Fruit fly (Drosophila melanogaster) whole organism, embryonic: ENCODE measurements around the gene CG5966.

Experiments used
- Asciz ChIP-seq: fragments of 200-800 bp; sonication (Bioruptor generic); optimal IDR thresholded peaks from 2 replicates; lab custom pipeline; 2017; ENCODE audit warnings: missing biosample characterization, mild to moderate bottlenecking, missing genetic modification characterization, missing genetic modification reagents
- CG12299 ChIP-seq: fragments of 200-800 bp; sonication (Bioruptor generic); optimal IDR thresholded peaks from 2 replicates; lab custom pipeline; 2018; ENCODE audit warnings: missing biosample characterization, mild to moderate bottlenecking, missing genetic modification characterization
- CG14667 ChIP-seq: fragments of 200-800 bp; sonication (Bioruptor generic); IDR thresholded peaks from 2 replicates; pipeline ENCODE4 v1.3.6; 2022; ENCODE audit warnings: missing biosample characterization, missing genetic modification characterization
- CG14710 ChIP-seq: fragments of 200-800 bp; sonication (Bioruptor generic); optimal IDR thresholded peaks from 3 replicates; lab custom pipeline; 2019; ENCODE audit warnings: missing biosample characterization, mild to moderate bottlenecking, missing genetic modification characterization, moderate library complexity
- CG14965 ChIP-seq: fragments of 200-800 bp; sonication (Bioruptor generic); optimal IDR thresholded peaks from 2 replicates; lab custom pipeline; 2016; ENCODE audit warnings: missing biosample characterization, missing genetic modification characterization, borderline replicate concordance
- CG15269 ChIP-seq: fragments of 200-800 bp; sonication (Bioruptor generic); optimal IDR thresholded peaks from 2 replicates; lab custom pipeline; 2018; ENCODE audit warnings: missing biosample characterization, mild to moderate bottlenecking, missing genetic modification characterization, moderate library complexity
- CG3838 ChIP-seq: fragments of 200-800 bp; sonication (Bioruptor generic); optimal IDR thresholded peaks from 3 replicates; lab custom pipeline; 2016; ENCODE audit warnings: missing biosample characterization, missing genetic modification characterization
- CG4854 ChIP-seq: fragments of 200-800 bp; sonication (Bioruptor generic); optimal IDR thresholded peaks from 2 replicates; lab custom pipeline; 2016; ENCODE audit warnings: missing biosample characterization, missing genetic modification characterization, inconsistent platforms
- CG5953 ChIP-seq: fragments of 200-800 bp; sonication (Bioruptor generic); IDR thresholded peaks from 2 replicates; pipeline ENCODE4 v1.3.6; 2022; ENCODE audit warnings: missing biosample characterization, missing genetic modification characterization
- CG6272 ChIP-seq: fragments of 200-800 bp; sonication (Bioruptor generic); IDR thresholded peaks from 2 replicates; pipeline ENCODE4 v1.3.6; 2022; ENCODE audit warnings: missing biosample characterization, missing genetic modification characterization
- CG6654 ChIP-seq: fragments of 200-800 bp; sonication (Bioruptor generic); optimal IDR thresholded peaks from 2 replicates; lab custom pipeline; 2017; ENCODE audit warnings: missing biosample characterization, mild to moderate bottlenecking, missing genetic modification characterization
- CG7357 ChIP-seq: fragments of 200-800 bp; sonication (Bioruptor generic); IDR thresholded peaks from 3 replicates; pipeline ENCODE4 v1.3.6; 2022; ENCODE audit warnings: missing biosample characterization, missing genetic modification characterization
- CG7839 ChIP-seq: fragments of 200-800 bp; sonication (Bioruptor generic); optimal IDR thresholded peaks from 3 replicates; lab custom pipeline; 2018; ENCODE audit warnings: missing biosample characterization, mild to moderate bottlenecking, missing genetic modification characterization, moderate library complexity
- CG8359 ChIP-seq: fragments of 200-800 bp; sonication (Bioruptor generic); optimal IDR thresholded peaks from 2 replicates; lab custom pipeline; 2017; ENCODE audit warnings: missing biosample characterization, mild to moderate bottlenecking, missing genetic modification characterization, borderline replicate concordance
- CHES-1-like ChIP-seq: fragments of 200-800 bp; sonication (Bioruptor generic); optimal IDR thresholded peaks from 2 replicates; lab custom pipeline; 2016; ENCODE audit warnings: missing biosample characterization, missing genetic modification characterization
- D19A ChIP-seq: fragments of 200-800 bp; optimal IDR thresholded peaks from 3 replicates; lab custom pipeline; 2019; ENCODE audit warnings: missing biosample characterization, mild to moderate bottlenecking, missing genetic modification characterization, moderate library complexity
- E2f1 ChIP-seq: fragments of 200-800 bp; sonication (Bioruptor generic); IDR thresholded peaks from 2 replicates; pipeline ENCODE4 v1.3.6; 2022; ENCODE audit warnings: missing biosample characterization, missing genetic modification characterization
- ERR ChIP-seq: fragments of 200-800 bp; sonication (Bioruptor generic); optimal IDR thresholded peaks from 2 replicates; lab custom pipeline; 2016; ENCODE audit warnings: missing biosample characterization, missing genetic modification characterization
- Gsc ChIP-seq: fragments of 200-800 bp; sonication (Bioruptor generic); IDR thresholded peaks from 2 replicates; pipeline ENCODE4 v1.3.6; 2022; ENCODE audit warnings: missing biosample characterization, missing genetic modification characterization
- Hr3 ChIP-seq: fragments of 200-800 bp; sonication (Bioruptor generic); optimal IDR thresholded peaks from 3 replicates; lab custom pipeline; 2016; ENCODE audit warnings: missing biosample characterization, missing genetic modification characterization
- Lpt ChIP-seq: fragments of >200 bp; optimal IDR thresholded peaks from 2 replicates; lab custom pipeline; 2018; ENCODE audit warnings: missing biosample characterization, missing genetic modification characterization
- Meics ChIP-seq: fragments of 200-800 bp; sonication (Bioruptor generic); optimal IDR thresholded peaks from 2 replicates; lab custom pipeline; 2017; ENCODE audit warnings: missing biosample characterization, mild to moderate bottlenecking, missing genetic modification characterization
- NC2α ChIP-seq: fragments of 200-800 bp; sonication (Bioruptor generic); optimal IDR thresholded peaks from 2 replicates; lab custom pipeline; 2016; ENCODE audit warnings: missing biosample characterization, missing genetic modification characterization
- Ptx1 ChIP-seq: fragments of 200-800 bp; sonication (Bioruptor generic); IDR thresholded peaks from 2 replicates; pipeline ENCODE4 v1.3.6; 2022; ENCODE audit warnings: missing biosample characterization, missing genetic modification characterization
- Spps ChIP-seq: fragments of 200-800 bp; sonication (Bioruptor generic); optimal IDR thresholded peaks from 2 replicates; lab custom pipeline; 2018; ENCODE audit warnings: missing biosample characterization, mild to moderate bottlenecking, missing genetic modification characterization
- Sry-β ChIP-seq: fragments of 200-800 bp; sonication (Bioruptor generic); optimal IDR thresholded peaks from 2 replicates; lab custom pipeline; 2018; ENCODE audit warnings: missing biosample characterization, mild to moderate bottlenecking, missing genetic modification characterization, moderate library complexity
- al ChIP-seq: fragments of 200-800 bp; sonication (Bioruptor generic); IDR thresholded peaks from 2 replicates; pipeline ENCODE4 v1.3.6; 2022; ENCODE audit warnings: missing biosample characterization, missing genetic modification characterization
- ara ChIP-seq: fragments of 200-800 bp; sonication (Bioruptor generic); IDR thresholded peaks from 2 replicates; pipeline ENCODE4 v1.3.6; 2022; ENCODE audit warnings: missing biosample characterization, missing genetic modification characterization
- ase ChIP-seq: fragments of 200-800 bp; sonication (Bioruptor generic); IDR thresholded peaks from 3 replicates; pipeline ENCODE4 v1.3.6; 2022; ENCODE audit warnings: missing biosample characterization, missing genetic modification characterization
- bowl ChIP-seq: fragments of 200-800 bp; sonication (Bioruptor generic); IDR thresholded peaks from 2 replicates; pipeline ENCODE4 v1.3.6; 2022; ENCODE audit warnings: missing biosample characterization, missing genetic modification characterization
- cg ChIP-seq: fragments of 200-800 bp; sonication (Bioruptor generic); optimal IDR thresholded peaks from 3 replicates; lab custom pipeline; 2019; ENCODE audit warnings: missing biosample characterization, mild to moderate bottlenecking, missing genetic modification characterization, moderate library complexity
- chm ChIP-seq: fragments of 200-800 bp; sonication (Bioruptor generic); IDR thresholded peaks from 2 replicates; pipeline ENCODE4 v1.3.6; 2022; ENCODE audit warnings: missing biosample characterization, missing genetic modification characterization
- danr ChIP-seq: fragments of 200-800 bp; sonication (Bioruptor generic); IDR thresholded peaks from 2 replicates; pipeline ENCODE4 v1.3.6; 2022; ENCODE audit warnings: missing biosample characterization, missing genetic modification characterization
- en ChIP-seq: fragments of 200-800 bp; sonication (Bioruptor generic); optimal IDR thresholded peaks from 2 replicates; lab custom pipeline; 2016; ENCODE audit warnings: missing biosample characterization, missing genetic modification characterization
- ewg ChIP-seq: fragments of 200-800 bp; sonication (Bioruptor generic); optimal IDR thresholded peaks from 3 replicates; lab custom pipeline; 2017; ENCODE audit warnings: mild to moderate bottlenecking, missing biosample characterization, missing genetic modification reagents, missing genetic modification characterization
- gem ChIP-seq: fragments of 200-800 bp; sonication (Bioruptor generic); optimal IDR thresholded peaks from 2 replicates; lab custom pipeline; 2019; ENCODE audit warnings: missing biosample characterization, mild to moderate bottlenecking, missing genetic modification characterization, moderate library complexity
- grau ChIP-seq: fragments of 200-800 bp; optimal IDR thresholded peaks from 3 replicates; lab custom pipeline; 2019; ENCODE audit warnings: missing biosample characterization, mild to moderate bottlenecking, missing genetic modification characterization, moderate library complexity
- ham ChIP-seq: fragments of 200-800 bp; sonication (Bioruptor generic); IDR thresholded peaks from 2 replicates; pipeline ENCODE4 v1.3.6; 2022; ENCODE audit warnings: missing biosample characterization, missing genetic modification characterization
- hth ChIP-seq: fragments of >200 bp; optimal IDR thresholded peaks from 2 replicates; lab custom pipeline; 2017; ENCODE audit warnings: inconsistent platforms
- insv ChIP-seq, 2 experiments: fragments of 200-800 bp; sonication (Bioruptor generic); optimal IDR thresholded peaks; 3 replicates each; lab custom pipeline; 2016 to 2018; ENCODE audit warnings: missing biosample characterization in 2 of 2, missing genetic modification characterization in 2 of 2
- org-1 ChIP-seq: fragments of 200-800 bp; sonication (Bioruptor generic); optimal IDR thresholded peaks from 2 replicates; lab custom pipeline; 2017; ENCODE audit warnings: missing biosample characterization, missing genetic modification characterization
- pros ChIP-seq: fragments of 200-800 bp; sonication (Bioruptor generic); optimal IDR thresholded peaks from 3 replicates; lab custom pipeline; 2019; ENCODE audit warnings: missing biosample characterization, mild to moderate bottlenecking, missing genetic modification characterization, moderate library complexity
- pzg ChIP-seq: fragments of 200-800 bp; sonication (Bioruptor generic); optimal IDR thresholded peaks from 3 replicates; lab custom pipeline; 2018; ENCODE audit warnings: missing biosample characterization, mild to moderate bottlenecking, missing genetic modification characterization, moderate library complexity
- run ChIP-seq: fragments of 200-800 bp; sonication (Bioruptor generic); optimal IDR thresholded peaks from 3 replicates; lab custom pipeline; 2018; ENCODE audit warnings: missing biosample characterization, mild to moderate bottlenecking, missing genetic modification characterization
- seq ChIP-seq: fragments of 200-800 bp; sonication (Bioruptor generic); IDR thresholded peaks from 2 replicates; pipeline ENCODE4 v1.3.6; 2022; ENCODE audit warnings: missing biosample characterization, missing genetic modification characterization
- slbo ChIP-seq: fragments of 200-800 bp; sonication (Bioruptor generic); IDR thresholded peaks from 2 replicates; pipeline ENCODE4 v1.3.6; 2022; ENCODE audit warnings: missing biosample characterization, missing genetic modification characterization
- slp2 ChIP-seq: fragments of 200-800 bp; sonication (Bioruptor generic); optimal IDR thresholded peaks from 2 replicates; lab custom pipeline; 2016; ENCODE audit warnings: missing biosample characterization, missing genetic modification characterization
- stc ChIP-seq: fragments of 200-800 bp; sonication (Bioruptor generic); IDR thresholded peaks from 2 replicates; pipeline ENCODE4 v1.3.6; 2022; ENCODE audit warnings: missing biosample characterization, missing genetic modification characterization
- sug ChIP-seq: fragments of 200-800 bp; optimal IDR thresholded peaks from 2 replicates; lab custom pipeline; 2019; ENCODE audit warnings: missing biosample characterization, mild to moderate bottlenecking, missing genetic modification characterization, moderate library complexity
- tap ChIP-seq: fragments of 200-800 bp; optimal IDR thresholded peaks from 3 replicates; lab custom pipeline; 2019; ENCODE audit warnings: missing biosample characterization, mild to moderate bottlenecking, missing genetic modification characterization, moderate library complexity
- tup ChIP-seq: fragments of 200-800 bp; sonication (Bioruptor generic); optimal IDR thresholded peaks from 2 replicates; lab custom pipeline; 2016; ENCODE audit warnings: missing biosample characterization, mild to moderate bottlenecking, missing genetic modification characterization, moderate library complexity
- usp ChIP-seq: fragments of >200 bp; optimal IDR thresholded peaks from 2 replicates; lab custom pipeline; 2017; ENCODE audit warnings: missing biosample characterization, missing genetic modification characterization

Gene CG5966

dm6 chrX:6024638-6025037 is 36.0 kb downstream of the CG5966 start (continued):
- no peak for TF ChIP-seq tup
- TF ChIP-seq Gsc, result no peak
- TF ChIP-seq CG7839 (tag; lab: Kevin White, UChicago), result peak; percentile 62
- TF ChIP-seq ewg, result peak; percentile 36
- peak; percentile 50 for TF ChIP-seq grau (tag; lab: Kevin White, UChicago)
- peak; percentile 1 for TF ChIP-seq CG8359 (GFP tag; lab: Kevin White, UChicago)
- peak; percentile 39 for TF ChIP-seq Spps
- peak; percentile 58 for TF ChIP-seq Ptx1
- peak; percentile 16 for TF ChIP-seq CHES-1-like
- TF ChIP-seq bowl (GFP tag; lab: Robert Waterston, UW), result no peak
- no peak for TF ChIP-seq CG4854 (GFP tag; lab: Kevin White, UChicago)
- TF ChIP-seq CG14965 (GFP tag; lab: Kevin White, UChicago), result no peak
- TF ChIP-seq ERR (GFP tag; lab: Kevin White, UChicago), result no peak
- TF ChIP-seq usp (GFP tag; lab: Kevin White, UChicago), result no peak
- no peak for TF ChIP-seq en (GFP tag; lab: Kevin White, UChicago)
- TF ChIP-seq hth, result no peak
- TF ChIP-seq al (GFP tag; lab: Robert Waterston, UW), result no peak
- no peak; the same call in 1 of the 2 replicates for TF ChIP-seq danr (GFP tag; lab: Robert Waterston, UW)
- no peak for TF ChIP-seq Lpt (GFP tag; lab: Kevin White, UChicago)
- no peak for TF ChIP-seq CG3838
- peak; percentile 39 for TF ChIP-seq Hr3
- TF ChIP-seq seq (GFP tag; lab: Robert Waterston, UW), result 0 out of 2 replicates have a peak, but pooled peaks have one; percentile 21
- no peak for TF ChIP-seq ham (GFP tag; lab: Robert Waterston, UW)
- TF ChIP-seq insv (GFP tag; optimal IDR thresholded peaks at IDR 0.05; lab: Kevin White, UChicago), result no peak
- peak; percentile 43 for TF ChIP-seq CG14667 (GFP tag; lab: Robert Waterston, UW)
- peak; percentile 31 for TF ChIP-seq CG6654
- TF ChIP-seq NC2α (GFP tag; lab: Kevin White, UChicago), result peak; percentile 16
- no peak for TF ChIP-seq stc (GFP tag; lab: Robert Waterston, UW)
- no peak for TF ChIP-seq Meics
- TF ChIP-seq E2f1 (GFP tag; lab: Robert Waterston, UW), result peak; percentile 58
- no peak for TF ChIP-seq CG15269
- TF ChIP-seq CG5953 (GFP tag; lab: Robert Waterston, UW), result no peak
- no peak for TF ChIP-seq CG6272 (GFP tag; lab: Robert Waterston, UW)
- TF ChIP-seq CG14710 (tag; lab: Kevin White, UChicago), result peak; percentile 57
- TF ChIP-seq ara, result peak; percentile 76; the same call in 1 of the 2 replicates
- no peak for TF ChIP-seq slbo (GFP tag; lab: Robert Waterston, UW)
- TF ChIP-seq slp2, result peak; percentile 9
- TF ChIP-seq Sry-β (GFP tag; lab: Kevin White, UChicago), result no peak
- TF ChIP-seq ase, result peak; percentile 47; the same call in 1 of the 3 replicates
- peak; percentile 47 for TF ChIP-seq D19A
- no peak for TF ChIP-seq CG12299 (tag; lab: Kevin White, UChicago)
- TF ChIP-seq chm (GFP tag; lab: Robert Waterston, UW), result peak; percentile 22; the same call in 1 of the 2 replicates
- no peak for TF ChIP-seq run (tag; lab: Kevin White, UChicago)
- peak; percentile 76 for TF ChIP-seq gem (tag; lab: Kevin White, UChicago)
- TF ChIP-seq pros (GFP tag; lab: Kevin White, UChicago), result no peak
- TF ChIP-seq tap (tag; lab: Kevin White, UChicago), result peak; percentile 16
- TF ChIP-seq Asciz (GFP tag; lab: Kevin White, UChicago), result peak; percentile 2
- no peak for TF ChIP-seq pzg (GFP tag; lab: Kevin White, UChicago)
- no peak; the same call in 2 of the 3 replicates for TF ChIP-seq CG7357
- TF ChIP-seq cg (GFP tag; lab: Kevin White, UChicago), result no peak
- peak; percentile 28 for TF ChIP-seq org-1 (GFP tag; lab: Kevin White, UChicago)
- no peak for TF ChIP-seq sug (tag; lab: Kevin White, UChicago)
